Fruit fly (Drosophila melanogaster) whole organism, embryonic: ENCODE results near the gene CG12521.

Experiments
- Abd-B ChIP-seq: fragments of 200-800 bp; sonication (Bioruptor generic); optimal IDR thresholded peaks from 2 replicates; lab custom pipeline; 2018; ENCODE audit warnings: missing biosample characterization, mild to moderate bottlenecking, missing genetic modification characterization, moderate library complexity
- BEAF-32 ChIP-seq: fragments of 200-800 bp; sonication (Bioruptor generic); optimal IDR thresholded peaks from 3 replicates; lab custom pipeline; 2017; ENCODE audit warnings: missing biosample characterization, missing genetic modification characterization, mild to moderate bottlenecking, moderate library complexity, missing genetic modification reagents
- CG12659 ChIP-seq: fragments of 200-800 bp; sonication (Bioruptor generic); optimal IDR thresholded peaks from 3 replicates; lab custom pipeline; 2017; ENCODE audit warnings: mild to moderate bottlenecking, missing biosample characterization, missing genetic modification reagents, missing genetic modification characterization
- CG13287 ChIP-seq: fragments of 200-800 bp; sonication (Bioruptor generic); IDR thresholded peaks from 2 replicates; pipeline ENCODE4 v1.3.6; 2022; ENCODE audit warnings: missing biosample characterization, missing genetic modification characterization; ENCODE audit not compliant: partially characterized antibody
- CG17912 ChIP-seq: fragments of 200-800 bp; sonication (Bioruptor generic); optimal IDR thresholded peaks from 2 replicates; lab custom pipeline; 2018; ENCODE audit warnings: missing biosample characterization, mild to moderate bottlenecking, missing genetic modification characterization
- CG33213 ChIP-seq: fragments of 200-800 bp; sonication (Bioruptor generic); optimal IDR thresholded peaks from 3 replicates; lab custom pipeline; 2016; ENCODE audit warnings: missing biosample characterization, missing genetic modification characterization
- CG4282 ChIP-seq: fragments of 200-800 bp; sonication (Bioruptor generic); optimal IDR thresholded peaks from 2 replicates; lab custom pipeline; 2016; ENCODE audit warnings: missing biosample characterization, missing genetic modification characterization
- CG6791 ChIP-seq: fragments of 200-800 bp; sonication (Bioruptor generic); IDR thresholded peaks from 3 replicates; pipeline ENCODE4 v1.3.6; 2022; ENCODE audit warnings: missing biosample characterization, missing genetic modification characterization; ENCODE audit not compliant: partially characterized antibody
- CG8924 ChIP-seq: fragments of 200-800 bp; optimal IDR thresholded peaks from 3 replicates; lab custom pipeline; 2019; ENCODE audit warnings: missing biosample characterization, mild to moderate bottlenecking, missing genetic modification characterization, moderate library complexity
- CG9797 ChIP-seq: fragments of 200-800 bp; sonication (Bioruptor generic); optimal IDR thresholded peaks from 3 replicates; lab custom pipeline; 2018; ENCODE audit warnings: missing biosample characterization, mild to moderate bottlenecking, missing genetic modification characterization
- CTCF ChIP-seq: fragments of 200-800 bp; sonication (Bioruptor generic); optimal IDR thresholded peaks from 2 replicates; lab custom pipeline; 2017; ENCODE audit warnings: missing biosample characterization, mild to moderate bottlenecking, missing genetic modification characterization, moderate library complexity
- CoRest ChIP-seq: fragments of 200-800 bp; sonication (Bioruptor generic); optimal IDR thresholded peaks from 3 replicates; lab custom pipeline; 2018; ENCODE audit warnings: missing biosample characterization, mild to moderate bottlenecking, missing genetic modification characterization, moderate library complexity
- CrebB ChIP-seq: fragments of 200-800 bp; sonication (Bioruptor generic); optimal IDR thresholded peaks from 3 replicates; lab custom pipeline; 2018; ENCODE audit warnings: missing biosample characterization, mild to moderate bottlenecking, missing genetic modification characterization
- Dll ChIP-seq: fragments of 200-800 bp; sonication (Bioruptor generic); IDR thresholded peaks from 4 replicates; pipeline ENCODE4 v1.3.6; 2022; ENCODE audit warnings: missing biosample characterization, missing genetic modification characterization; ENCODE audit not compliant: partially characterized antibody
- Dref ChIP-seq: fragments of 200-800 bp; sonication (Bioruptor generic); IDR thresholded peaks from 2 replicates; pipeline ENCODE4 v1.3.6; 2022; ENCODE audit warnings: missing biosample characterization, missing genetic modification characterization
- E2f2 ChIP-seq: fragments of 200-800 bp; sonication (Bioruptor generic); IDR thresholded peaks from 2 replicates; pipeline ENCODE4 v1.3.6; 2022; ENCODE audit warnings: missing biosample characterization, missing genetic modification characterization
- Ets97D ChIP-seq: fragments of 200-800 bp; sonication (Bioruptor generic); optimal IDR thresholded peaks from 3 replicates; lab custom pipeline; 2016; ENCODE audit warnings: missing biosample characterization, missing genetic modification characterization
- GATAe ChIP-seq: fragments of 200-800 bp; sonication (Bioruptor generic); conservative IDR thresholded peaks from 2 replicates; pipeline ENCODE4 v1.3.6; 2022; ENCODE audit warnings: missing biosample characterization, missing genetic modification characterization
- HLH4C ChIP-seq: fragments of 200-800 bp; sonication (Bioruptor generic); IDR thresholded peaks from 3 replicates; pipeline ENCODE4 v1.3.6; 2022; ENCODE audit warnings: missing biosample characterization, missing genetic modification characterization; ENCODE audit not compliant: partially characterized antibody
- Mad ChIP-seq: fragments of 200-800 bp; sonication (Bioruptor generic); optimal IDR thresholded peaks from 2 replicates; lab custom pipeline; 2016; ENCODE audit warnings: missing biosample characterization, missing genetic modification characterization
- Med ChIP-seq: fragments of 200-800 bp; sonication (Bioruptor generic); peaks from one replicate; lab custom pipeline; 2016; ENCODE audit warnings: missing biosample characterization, missing genetic modification characterization, mild to moderate bottlenecking, inconsistent platforms, moderate library complexity
- Opbp ChIP-seq: fragments of 200-800 bp; sonication (Bioruptor generic); IDR thresholded peaks from 3 replicates; pipeline ENCODE4 v1.3.6; 2022; ENCODE audit warnings: missing biosample characterization, missing genetic modification characterization; ENCODE audit not compliant: partially characterized antibody
- PHDP ChIP-seq: fragments of 200-800 bp; sonication (Bioruptor generic); optimal IDR thresholded peaks from 3 replicates; lab custom pipeline; 2018; ENCODE audit warnings: missing biosample characterization, mild to moderate bottlenecking, missing genetic modification characterization, moderate library complexity
- Rx ChIP-seq: fragments of 200-800 bp; sonication (Bioruptor generic); IDR thresholded peaks from 2 replicates; pipeline ENCODE4 v1.3.6; 2022; ENCODE audit warnings: missing biosample characterization, missing genetic modification characterization
- Scr ChIP-seq: fragments of 200-800 bp; sonication (Bioruptor generic); IDR thresholded peaks from 2 replicates; pipeline ENCODE4 v1.3.6; 2022; ENCODE audit warnings: missing biosample characterization, missing genetic modification characterization; ENCODE audit not compliant: partially characterized antibody
- Spps ChIP-seq: fragments of 200-800 bp; sonication (Bioruptor generic); optimal IDR thresholded peaks from 2 replicates; lab custom pipeline; 2018; ENCODE audit warnings: missing biosample characterization, mild to moderate bottlenecking, missing genetic modification characterization
- Stat92E ChIP-seq, 3 experiments: fragments of >200 bp in 2 of 3; fragments of 200-800 bp in 1 of 3; sonication (Bioruptor generic) in 1 of 3; optimal IDR thresholded peaks; 2 replicates each; lab custom pipeline; 2017 to 2019; ENCODE audit warnings: missing biosample characterization in 3 of 3, missing genetic modification characterization in 3 of 3, mild to moderate bottlenecking in 1 of 3, moderate library complexity in 1 of 3
- cg ChIP-seq: fragments of 200-800 bp; sonication (Bioruptor generic); optimal IDR thresholded peaks from 3 replicates; lab custom pipeline; 2019; ENCODE audit warnings: missing biosample characterization, mild to moderate bottlenecking, missing genetic modification characterization, moderate library complexity
- dm ChIP-seq: fragments of 200-800 bp; sonication (Bioruptor generic); optimal IDR thresholded peaks from 3 replicates; lab custom pipeline; 2016; ENCODE audit warnings: missing biosample characterization, missing genetic modification characterization
- gfzf ChIP-seq: fragments of 200-800 bp; sonication (Bioruptor generic); optimal IDR thresholded peaks from 2 replicates; lab custom pipeline; 2016; ENCODE audit warnings: missing biosample characterization, mild to moderate bottlenecking, missing genetic modification characterization, moderate library complexity
- gsb ChIP-seq: fragments of 200-800 bp; sonication (Bioruptor generic); IDR thresholded peaks from 2 replicates; pipeline ENCODE4 v1.3.6; 2022; ENCODE audit warnings: missing biosample characterization, missing genetic modification characterization
- her ChIP-seq: fragments of 200-800 bp; sonication (Bioruptor generic); optimal IDR thresholded peaks from 2 replicates; lab custom pipeline; 2016; ENCODE audit warnings: missing biosample characterization, missing genetic modification characterization
- hth ChIP-seq: fragments of >200 bp; optimal IDR thresholded peaks from 2 replicates; lab custom pipeline; 2017; ENCODE audit warnings: inconsistent platforms
- lbe ChIP-seq: fragments of 200-800 bp; sonication (Bioruptor generic); optimal IDR thresholded peaks from 2 replicates; lab custom pipeline; 2016; ENCODE audit warnings: missing biosample characterization, mild to moderate bottlenecking, missing genetic modification characterization
- lilli ChIP-seq: fragments of 200-800 bp; sonication (Bioruptor generic); optimal IDR thresholded peaks from 3 replicates; lab custom pipeline; 2016; ENCODE audit warnings: missing biosample characterization, missing genetic modification characterization
- lola ChIP-seq, 3 experiments: fragments of >200 bp in 2 of 3; fragments of 200-800 bp in 1 of 3; sonication (Bioruptor generic) in 1 of 3; optimal IDR thresholded peaks; 2 replicates each; lab custom pipeline; 2017 to 2019; ENCODE audit warnings: missing biosample characterization in 3 of 3, missing genetic modification characterization in 3 of 3, mild to moderate bottlenecking in 1 of 3, moderate library complexity in 1 of 3
- otp ChIP-seq: fragments of 200-800 bp; sonication (Bioruptor generic); IDR thresholded peaks from 3 replicates; pipeline ENCODE4, ENCODE4 v1.3.6; 2022; ENCODE audit warnings: missing biosample characterization, missing genetic modification characterization
- pzg ChIP-seq: fragments of 200-800 bp; sonication (Bioruptor generic); optimal IDR thresholded peaks from 3 replicates; lab custom pipeline; 2018; ENCODE audit warnings: missing biosample characterization, mild to moderate bottlenecking, missing genetic modification characterization, moderate library complexity
- row ChIP-seq: fragments of 200-800 bp; sonication (Bioruptor generic); IDR thresholded peaks from 3 replicates; pipeline ENCODE4 v1.3.6; 2022; ENCODE audit warnings: missing biosample characterization, missing genetic modification characterization
- sens ChIP-seq: fragments of 200-800 bp; sonication (Bioruptor generic); peaks from one replicate; lab custom pipeline; 2016; ENCODE audit warnings: missing biosample characterization, missing genetic modification characterization
- shn ChIP-seq: fragments of 200-800 bp; sonication (Bioruptor generic); optimal IDR thresholded peaks from 3 replicates; lab custom pipeline; 2016; ENCODE audit warnings: missing biosample characterization, missing genetic modification characterization
- sob ChIP-seq: fragments of 200-800 bp; sonication (Bioruptor generic); IDR thresholded peaks from 2 replicates; pipeline ENCODE4 v1.3.6; 2022; ENCODE audit warnings: missing biosample characterization, missing genetic modification characterization
- trem ChIP-seq: fragments of 200-800 bp; optimal IDR thresholded peaks from 3 replicates; lab custom pipeline; 2019; ENCODE audit warnings: missing biosample characterization, mild to moderate bottlenecking, missing genetic modification characterization, moderate library complexity
- trh ChIP-seq: fragments of 200-800 bp; sonication (Bioruptor generic); optimal IDR thresholded peaks from 2 replicates; lab custom pipeline; 2016; ENCODE audit warnings: missing biosample characterization, missing genetic modification characterization
- vnd ChIP-seq: fragments of 200-800 bp; sonication (Bioruptor generic); IDR thresholded peaks from 3 replicates; pipeline ENCODE4 v1.3.6; 2022; ENCODE audit warnings: missing biosample characterization, missing genetic modification characterization; ENCODE audit not compliant: partially characterized antibody
- wdn ChIP-seq: fragments of 200-800 bp; sonication (Bioruptor generic); IDR thresholded peaks from 2 replicates; pipeline ENCODE4 v1.3.6; 2022; ENCODE audit warnings: missing biosample characterization, missing genetic modification characterization
- wek ChIP-seq: fragments of 200-800 bp; sonication (Bioruptor generic); optimal IDR thresholded peaks from 3 replicates; lab custom pipeline; 2018; ENCODE audit warnings: missing biosample characterization, mild to moderate bottlenecking, missing genetic modification characterization, moderate library complexity
- zen ChIP-seq: fragments of 200-800 bp; sonication (Bioruptor generic); optimal IDR thresholded peaks from 3 replicates; lab custom pipeline; 2018; ENCODE audit warnings: missing biosample characterization, mild to moderate bottlenecking, missing genetic modification characterization, moderate library complexity
- zen2 ChIP-seq: fragments of 200-800 bp; sonication (Bioruptor generic); IDR thresholded peaks from 3 replicates; pipeline ENCODE4 v1.3.6; 2022; ENCODE audit warnings: missing biosample characterization, missing genetic modification characterization; ENCODE audit not compliant: partially characterized antibody
- zfh2 ChIP-seq: fragments of 200-800 bp; sonication (Bioruptor generic); optimal IDR thresholded peaks from 2 replicates; lab custom pipeline; 2016; ENCODE audit warnings: missing biosample characterization, missing genetic modification characterization

Gene CG12521

dm6 chr3L:11833296-11833717, 14.3 kb downstream of the CG12521 start, which contains the start of gene CycA (continued):
- TF ChIP-seq row (GFP tag; lab: Robert Waterston, UW) (peak; percentile 13; the same call in 1 of the 3 replicates), cg (GFP tag; lab: Kevin White, UChicago) (peak; percentile 93), gfzf (GFP tag; lab: Kevin White, UChicago) (peak; percentile 61), HLH4C (GFP tag; lab: Robert Waterston, UW) (peak; percentile 63), zen2 (peak; percentile 68; the same call in 1 of the 3 replicates), shn (GFP tag; lab: Kevin White, UChicago) (peak; percentile 5), lilli (peak; percentile 0), CoRest (tag; lab: Kevin White, UChicago) (peak; percentile 65), Rx (GFP tag; lab: Robert Waterston, UW) (no peak), zfh2 (peak; percentile 26), CG17912 (GFP tag; lab: Kevin White, UChicago) (no peak), sens (GFP tag; lab: Kevin White, UChicago) (peak; percentile 81), trem (tag; lab: Kevin White, UChicago) (peak; percentile 87), trh (GFP tag; lab: Kevin White, UChicago) (no peak), PHDP (tag; lab: Kevin White, UChicago) (peak; percentile 9), Med (peak; percentile 78), GATAe (no peak), CG9797 (GFP tag; lab: Kevin White, UChicago) (peak; percentile 94), BEAF-32 (GFP tag; lab: Kevin White, UChicago) (peak; percentile 93), sob (GFP tag; lab: Robert Waterston, UW) (0 out of 2 replicates have a peak, but pooled peaks have one; percentile 7), CG12659 (peak; percentile 52), Dll (GFP tag; lab: Robert Waterston, UW) (peak; percentile 86), Mad (peak; percentile 1), vnd (GFP tag; lab: Robert Waterston, UW) (peak; percentile 74; the same call in 2 of the 3 replicates), gsb (GFP tag; lab: Robert Waterston, UW) (no peak), Ets97D (GFP tag; lab: Kevin White, UChicago) (peak; percentile 83), CG33213 (GFP tag; lab: Kevin White, UChicago) (peak; percentile 49), CrebB (no peak), CG13287 (peak; percentile 90), wek (GFP tag; lab: Kevin White, UChicago) (peak; percentile 32), CTCF (GFP tag; lab: Kevin White, UChicago) (peak; percentile 3), her (GFP tag; lab: Kevin White, UChicago) (no peak), Abd-B (GFP tag; lab: Kevin White, UChicago) (peak; percentile 41), Stat92E (GFP tag; optimal IDR thresholded peaks at IDR 0.05; lab: Kevin White, UChicago) (peak in 1 of 3 experiments; percentile 69), CG8924 (tag; lab: Kevin White, UChicago) (peak; percentile 66), lbe (GFP tag; lab: Kevin White, UChicago) (peak; percentile 8), CG6791 (GFP tag; lab: Robert Waterston, UW) (peak; percentile 88), pzg (GFP tag; lab: Kevin White, UChicago) (peak; percentile 95), zen (tag; lab: Kevin White, UChicago) (peak; percentile 29), lola (GFP tag; optimal IDR thresholded peaks at IDR 0.05; lab: Kevin White, UChicago) (peak in 1 of 3 experiments; percentile 9), Scr (peak; percentile 84), Spps (no peak), CG4282 (GFP tag; lab: Kevin White, UChicago) (peak; percentile 26), dm (GFP tag; lab: Kevin White, UChicago) (peak; percentile 45), otp (GFP tag; lab: Robert Waterston, UW) (no peak), Opbp (GFP tag; lab: Robert Waterston, UW) (peak; percentile 94), hth (lab: Kevin White, UChicago) (no peak), E2f2 (GFP tag; lab: Robert Waterston, UW) (peak; percentile 100), wdn (GFP tag; lab: Robert Waterston, UW) (no peak), Dref (GFP tag; lab: Robert Waterston, UW) (peak; percentile 95)
